Worm (Caenorhabditis elegans): ENCODE measurements around the gene nekl-3.

- TF ChIP-seq fkh-10 (GFP tag; optimal IDR thresholded peaks at IDR 0.05) (no peak), R02D3.7 (tag; optimal IDR thresholded peaks at IDR 0.05) (no peak), egl-27 (tag; optimal IDR thresholded peaks at IDR 0.05) (no peak), lin-13 (GFP tag; optimal IDR thresholded peaks at IDR 0.05) (no peak), egl-43 (GFP tag; IDR thresholded peaks at IDR 0.05) (no peak)
Measured at ce11 chrX:12439998-12440722, 48.9 kb upstream of the nekl-3 start.

Measured in whole organism, L4 larva.